Fruit fly (Drosophila melanogaster): ENCODE data around the gene CG33281.

DNA sequence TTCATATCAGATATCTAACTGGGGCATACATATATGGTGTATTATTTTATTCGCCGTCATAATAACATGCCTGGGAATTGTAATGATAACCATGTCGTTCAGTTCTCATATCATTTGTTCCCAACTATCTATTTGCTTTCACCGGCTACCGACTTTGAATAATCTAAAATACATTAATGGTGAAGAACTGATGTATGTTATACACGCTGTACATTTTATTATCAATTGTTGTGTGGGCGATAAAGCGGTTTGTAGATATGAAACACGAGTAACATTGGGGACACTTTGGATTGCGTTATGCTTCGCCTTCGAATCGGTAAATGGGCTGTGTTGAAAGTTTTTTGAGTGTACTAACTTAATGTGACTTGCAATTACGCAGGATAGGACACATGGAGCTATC is 24.9 kb upstream of the CG33281 start:
- TF ChIP-seq CG6163 (GFP tag; IDR thresholded peaks at IDR 0.05) (no peak), CG6808 (GFP tag; optimal IDR thresholded peaks at IDR 0.05) (no peak), fkh (GFP tag; optimal IDR thresholded peaks at IDR 0.05) (no peak), CG32006 (GFP tag; optimal IDR thresholded peaks at IDR 0.05) (no peak), CG3032 (tag; optimal IDR thresholded peaks at IDR 0.05) (no peak), Lpt (GFP tag; optimal IDR thresholded peaks at IDR 0.05) (no peak), dsx (GFP tag; optimal IDR thresholded peaks at IDR 0.05; ENCODE audit: poor library complexity, severe bottlenecking) (no peak), Gug (GFP tag; IDR thresholded peaks at IDR 0.05) (no peak)
